Worm (Caenorhabditis elegans): ENCODE measurements around the gene abu-4.
A peak's percentile ranks its signal among the peaks of the same experiment; 100 is the strongest.

Gene abu-4

ce11 chrV:2285107-2285506 is 10.5 kb downstream of the abu-4 start, which contains the start of gene nhr-227:
nhr-227 (plus strand) TSS chrV:2285432.
- peak; percentile 15 for TF ChIP-seq pha-4 (tag; optimal IDR thresholded peaks at IDR 0.05)
- TF ChIP-seq nhr-67 (tag; optimal IDR thresholded peaks at IDR 0.05) = no peak

ce11 chrV:2290329-2290728 is 15.7 kb downstream of the abu-4 start, which contains the start of gene nhr-225:
nhr-225 (minus strand) TSS chrV:2290474.
- TF ChIP-seq pha-4 (tag; optimal IDR thresholded peaks at IDR 0.05) (peak; percentile 76), unc-39 (tag; optimal IDR thresholded peaks at IDR 0.05) (no peak)

- TF ChIP-seq elt-1 (tag; optimal IDR thresholded peaks at IDR 0.05) (no peak), elt-2 (tag; optimal IDR thresholded peaks at IDR 0.05) (peak; percentile 37)
Observed at ce11 chrV:2292240-2292639, 17.6 kb downstream of the abu-4 start, which contains the start of gene nhr-115. nhr-115 (plus strand) TSS chrV:2292540.

- TF ChIP-seq elt-2 (tag; optimal IDR thresholded peaks at IDR 0.05) = peak; percentile 44
- peak; percentile 31 for TF ChIP-seq pqm-1 (tag; optimal IDR thresholded peaks at IDR 0.05)
- no peak for TF ChIP-seq nfya-1 (tag; optimal IDR thresholded peaks at IDR 0.05; ENCODE audit: insufficient read depth)
Observed at ce11 chrV:2294577-2294976, 19.9 kb downstream of the abu-4 start, which contains the start of gene nhr-226. nhr-226 (plus strand) TSS chrV:2294877.

- TF ChIP-seq ceh-82 (tag; optimal IDR thresholded peaks at IDR 0.05) = no peak
- TF ChIP-seq nhr-11 (tag; optimal IDR thresholded peaks at IDR 0.05) = no peak
- no peak for TF ChIP-seq nhr-76 (tag; optimal IDR thresholded peaks at IDR 0.05)
- no peak for TF ChIP-seq elt-1 (tag; optimal IDR thresholded peaks at IDR 0.05)
- TF ChIP-seq nhr-25 (tag; optimal IDR thresholded peaks at IDR 0.05) = no peak
- no peak for TF ChIP-seq ceh-9 (tag; optimal IDR thresholded peaks at IDR 0.05)
- no peak for TF ChIP-seq zag-1 (tag; optimal IDR thresholded peaks at IDR 0.05)
- TF ChIP-seq fkh-2 (tag; optimal IDR thresholded peaks at IDR 0.05) = no peak
- TF ChIP-seq nhr-28 (tag; optimal IDR thresholded peaks at IDR 0.05) = no peak
- no peak for TF ChIP-seq unc-39 (tag; optimal IDR thresholded peaks at IDR 0.05)
- no peak for TF ChIP-seq R02D3.7 (tag; optimal IDR thresholded peaks at IDR 0.05)
- TF ChIP-seq ceh-16 (tag; optimal IDR thresholded peaks at IDR 0.05) = no peak
- TF ChIP-seq sea-2 (GFP tag; optimal IDR thresholded peaks at IDR 0.05) = no peak
- no peak for TF ChIP-seq nhr-23 (tag; optimal IDR thresholded peaks at IDR 0.05)
- no peak for TF ChIP-seq lin-39 (tag; optimal IDR thresholded peaks at IDR 0.05)
- TF ChIP-seq eor-1 (tag; optimal IDR thresholded peaks at IDR 0.05) = no peak
- TF ChIP-seq aly-2 (tag; optimal IDR thresholded peaks at IDR 0.05) = no peak
Observed at ce11 chrV:2300905-2301304, 26.3 kb downstream of the abu-4 start, which contains the start of gene Y19D10B.8. Y19D10B.8 (minus strand) TSS chrV:2301005.

- no peak for TF ChIP-seq tbx-2 (tag; optimal IDR thresholded peaks at IDR 0.05)
Observed at ce11 chrV:2303775-2304174, 29.1 kb downstream of the abu-4 start, which contains the start of gene irld-15. irld-15 (minus strand) TSS chrV:2303875.

- TF ChIP-seq elt-3 (tag; optimal IDR thresholded peaks at IDR 0.05) (no peak), sea-2 (GFP tag; optimal IDR thresholded peaks at IDR 0.05) (no peak), elt-1 (tag; optimal IDR thresholded peaks at IDR 0.05) (no peak), jun-1 (tag; optimal IDR thresholded peaks at IDR 0.05) (no peak), nhr-77 (tag; optimal IDR thresholded peaks at IDR 0.05) (no peak), R02D3.7 (tag; optimal IDR thresholded peaks at IDR 0.05) (no peak), fos-1 (tag; optimal IDR thresholded peaks at IDR 0.05) (no peak), elt-2 (tag; optimal IDR thresholded peaks at IDR 0.05) (no peak), nhr-28 (tag; optimal IDR thresholded peaks at IDR 0.05) (no peak), nhr-237 (tag; optimal IDR thresholded peaks at IDR 0.05) (no peak), aly-2 (tag; optimal IDR thresholded peaks at IDR 0.05) (no peak), egl-27 (tag; optimal IDR thresholded peaks at IDR 0.05) (no peak), mdl-1 (tag; optimal IDR thresholded peaks at IDR 0.05) (no peak), nhr-23 (tag; optimal IDR thresholded peaks at IDR 0.05) (no peak)
Observed at ce11 chrV:2306383-2306782, 31.7 kb downstream of the abu-4 start.

Measured in whole organism, L3 larva.